Fruit fly (Drosophila melanogaster) whole organism, adult: Measurements from ENCODE around the gene CG43954.

Experiments used
- CG7045 ChIP-seq: fragments of 200-800 bp; sonication (Bioruptor generic); optimal IDR thresholded peaks from 2 replicates; lab custom pipeline; 2017; ENCODE audit warnings: missing biosample characterization, mild to moderate bottlenecking, missing genetic modification characterization
- Hr96 ChIP-seq: fragments of 200-800 bp; sonication (Bioruptor generic); optimal IDR thresholded peaks from 2 replicates; lab custom pipeline; 2016; ENCODE audit warnings: missing biosample characterization, missing genetic modification characterization
- kay ChIP-seq: fragments of 200-800 bp; sonication (Bioruptor generic); peaks from one replicate; lab custom pipeline; 2016; ENCODE audit warnings: missing biosample characterization, missing genetic modification characterization, borderline replicate concordance
- ovo ChIP-seq: fragments of 200-800 bp; sonication (Bioruptor generic); optimal IDR thresholded peaks from 2 replicates; lab custom pipeline; 2016; ENCODE audit warnings: missing biosample characterization, missing genetic modification characterization
- toe ChIP-seq: fragments of 200-800 bp; sonication (Bioruptor generic); optimal IDR thresholded peaks from 2 replicates; lab custom pipeline; 2016; ENCODE audit warnings: missing biosample characterization, missing genetic modification characterization

DNA sequence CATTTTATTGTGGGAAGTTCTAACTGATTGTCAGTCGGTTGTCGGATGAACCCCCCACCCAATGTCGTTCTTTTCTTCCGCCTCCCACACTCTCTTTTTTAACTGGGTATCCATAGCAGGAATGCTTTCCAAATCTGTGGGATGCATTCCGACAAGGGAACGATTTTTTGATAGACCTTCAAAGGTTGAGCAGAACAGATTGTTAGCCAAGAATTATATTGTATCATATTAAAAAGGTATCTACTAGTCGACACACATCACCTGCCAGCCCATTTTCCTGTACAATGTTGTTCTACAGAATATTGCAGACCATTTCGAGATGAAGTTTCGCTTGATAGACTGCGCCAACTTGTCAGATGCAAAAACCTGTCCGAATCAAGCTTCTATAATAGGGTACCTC, 81.7 kb downstream of the CG43954 start:
- no peak for TF ChIP-seq CG7045 (GFP tag; lab: Kevin White, UChicago)
- TF ChIP-seq kay, result no peak
- no peak for TF ChIP-seq Hr96
- TF ChIP-seq ovo, result no peak
- no peak for TF ChIP-seq toe
